Worm (Caenorhabditis elegans) whole organism, L1 larva: ENCODE data around the gene emg-1.

ENCODE experiments used
- alr-1 ChIP-seq: fragments of 200-800 bp; sonication (Bioruptor generic); optimal IDR thresholded peaks from 2 replicates; lab custom pipeline; 2018; ENCODE audit warnings: borderline replicate concordance, mild to moderate bottlenecking, missing genetic modification characterization, missing compliant biosample characterization
- aly-2 ChIP-seq: fragments of 150-350 bp; optimal IDR thresholded peaks from 2 replicates; lab custom pipeline; 2014; ENCODE audit warnings: missing biosample characterization, missing genetic modification characterization
- elt-3 ChIP-seq, 6 experiments: fragments of 150-350 bp in 1 of 6; sonication (generic microtip); optimal IDR thresholded peaks; 2 replicates each; lab custom pipeline; 2017 to 2018; ENCODE audit warnings: missing biosample characterization in 6 of 6, missing genetic modification characterization in 6 of 6, inconsistent platforms in 1 of 6
- fkh-10 ChIP-seq: sonication (generic microtip); optimal IDR thresholded peaks from 2 replicates; lab custom pipeline; 2017; ENCODE audit warnings: missing biosample characterization, missing genetic modification reagents, missing genetic modification characterization
- lin-13 ChIP-seq: fragments of 150-350 bp; optimal IDR thresholded peaks from 2 replicates; lab custom pipeline; 2014; ENCODE audit warnings: missing biosample characterization, missing genetic modification reagents, missing genetic modification characterization
- lin-39 ChIP-seq: fragments of 150-350 bp; optimal IDR thresholded peaks from 2 replicates; lab custom pipeline; 2014; ENCODE audit warnings: missing biosample characterization, missing genetic modification reagents, missing genetic modification characterization
- nhr-20 ChIP-seq: sonication (generic microtip); optimal IDR thresholded peaks from 2 replicates; lab custom pipeline; 2016; ENCODE audit warnings: mild to moderate bottlenecking, missing genetic modification characterization, missing compliant biosample characterization
- nhr-237 ChIP-seq: fragments of 150-350 bp; optimal IDR thresholded peaks from 2 replicates; lab custom pipeline; 2014; ENCODE audit warnings: missing biosample characterization, missing genetic modification characterization
- unc-62 ChIP-seq: fragments of 150-350 bp; optimal IDR thresholded peaks from 2 replicates; lab custom pipeline; 2014; ENCODE audit warnings: missing biosample characterization, missing genetic modification reagents, missing genetic modification characterization

ce11 chrIII:10636493-10637031, 12.8 kb upstream of the emg-1 start:
- TF ChIP-seq nhr-237 (no peak), lin-39 (tag; lab: Kevin White, UChicago) (no peak), alr-1 (tag; lab: Kevin White, UChicago) (no peak), lin-13 (no peak), elt-3 (tag; optimal IDR thresholded peaks at IDR 0.05; lab: Kevin White, UChicago) (no peak), aly-2 (tag; lab: Kevin White, UChicago) (no peak), fkh-10 (GFP tag; lab: Kevin White, UChicago) (no peak), unc-62 (GFP tag; lab: Kevin White, UChicago) (no peak), nhr-20 (tag; lab: Kevin White, UChicago) (peak; percentile 23)
